Worm (Caenorhabditis elegans): ENCODE data around the gene R11G1.7.
A peak's percentile ranks its signal among the peaks of the same experiment; 100 is the strongest.

Gene R11G1.7

ce11 chrX:3693138-3693537 is 37.1 kb downstream of the R11G1.7 start, which contains the start of gene C02F12.8:
Gene C02F12.8, minus strand, starts transcription at chrX:3693238.
- TF ChIP-seq ztf-1 (GFP tag; conservative IDR thresholded peaks at IDR 0.05) (no peak), fos-1 (tag; optimal IDR thresholded peaks at IDR 0.05) (no peak), R02D3.7 (tag; optimal IDR thresholded peaks at IDR 0.05) (no peak), Y55F3AM.14 (GFP tag; optimal IDR thresholded peaks at IDR 0.05) (no peak), lin-39 (tag; optimal IDR thresholded peaks at IDR 0.05) (no peak), skn-1 (tag; optimal IDR thresholded peaks at IDR 0.05) (no peak), ceh-82 (tag; optimal IDR thresholded peaks at IDR 0.05) (no peak), nhr-21 (tag; optimal IDR thresholded peaks at IDR 0.05) (no peak), ama-1 (optimal IDR thresholded peaks at IDR 0.05) (no peak), nhr-237 (tag; optimal IDR thresholded peaks at IDR 0.05) (no peak), unc-62 (GFP tag; optimal IDR thresholded peaks at IDR 0.05) (no peak), mab-5 (tag; optimal IDR thresholded peaks at IDR 0.05) (no peak), dmd-4 (tag; optimal IDR thresholded peaks at IDR 0.05) (no peak), elt-1 (tag; optimal IDR thresholded peaks at IDR 0.05) (no peak), sma-3 (GFP tag; optimal IDR thresholded peaks at IDR 0.05) (no peak), zag-1 (tag; optimal IDR thresholded peaks at IDR 0.05) (no peak), sem-4 (tag; optimal IDR thresholded peaks at IDR 0.05) (no peak)

DNA sequence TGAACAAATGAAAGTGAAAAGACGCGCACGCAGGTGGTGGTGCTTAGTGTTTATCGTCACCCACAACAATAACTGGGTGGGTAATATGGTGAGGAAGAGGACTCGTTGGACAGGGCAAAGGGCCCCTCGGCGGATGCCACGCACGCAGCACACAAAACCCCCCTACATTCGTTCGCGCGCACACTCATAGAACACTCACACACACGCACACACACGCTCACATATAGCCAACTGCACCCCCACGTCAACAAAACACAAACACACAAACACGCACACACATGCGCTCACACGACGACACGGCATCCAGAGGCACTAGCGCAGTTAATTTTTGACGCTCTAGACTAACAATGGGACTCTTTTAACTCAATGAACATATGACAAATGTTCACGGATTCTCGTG is 38.1 kb downstream of the R11G1.7 start:
- TF ChIP-seq peb-1 (tag; optimal IDR thresholded peaks at IDR 0.05): no peak
- no peak for TF ChIP-seq lin-39 (tag; optimal IDR thresholded peaks at IDR 0.05)
- TF ChIP-seq nhr-77 (tag; optimal IDR thresholded peaks at IDR 0.05): no peak
- TF ChIP-seq R02D3.7 (tag; optimal IDR thresholded peaks at IDR 0.05): no peak
- no peak for TF ChIP-seq ztf-4 (tag; optimal IDR thresholded peaks at IDR 0.05)
- TF ChIP-seq snpc-4 (tag; optimal IDR thresholded peaks at IDR 0.05): no peak
- peak; percentile 65 for TF ChIP-seq C34F6.9 (tag; optimal IDR thresholded peaks at IDR 0.05)
- TF ChIP-seq nhr-23 (tag; optimal IDR thresholded peaks at IDR 0.05): no peak
- no peak for TF ChIP-seq nhr-237 (tag; optimal IDR thresholded peaks at IDR 0.05)
- TF ChIP-seq nhr-12 (tag; optimal IDR thresholded peaks at IDR 0.05): no peak
- TF ChIP-seq nhr-10 (tag; optimal IDR thresholded peaks at IDR 0.05): no peak
- TF ChIP-seq mdl-1 (tag; optimal IDR thresholded peaks at IDR 0.05): peak in 1 of 2 experiments; percentile 32
- TF ChIP-seq nhr-6 (tag; optimal IDR thresholded peaks at IDR 0.05): no peak
- TF ChIP-seq zag-1 (tag; optimal IDR thresholded peaks at IDR 0.05): peak; percentile 54
- peak; percentile 22 for TF ChIP-seq egl-27 (tag; optimal IDR thresholded peaks at IDR 0.05)
- no peak for TF ChIP-seq nhr-11 (tag; optimal IDR thresholded peaks at IDR 0.05)
- peak; percentile 65 for TF ChIP-seq F13H6.1 (tag; optimal IDR thresholded peaks at IDR 0.05)
- peak in 1 of 2 experiments; percentile 53 for TF ChIP-seq lsy-2 (tag; optimal IDR thresholded peaks at IDR 0.05)
- no peak for TF ChIP-seq unc-62 (GFP tag; optimal IDR thresholded peaks at IDR 0.05)
- TF ChIP-seq nhr-129 (tag; optimal IDR thresholded peaks at IDR 0.05): peak; percentile 85
- no peak for TF ChIP-seq gmeb-1 (tag; optimal IDR thresholded peaks at IDR 0.05)
- TF ChIP-seq ceh-82 (tag; optimal IDR thresholded peaks at IDR 0.05): no peak
- TF ChIP-seq nhr-21 (tag; optimal IDR thresholded peaks at IDR 0.05): no peak
- no peak for TF ChIP-seq nhr-25 (tag; optimal IDR thresholded peaks at IDR 0.05)
- no peak for TF ChIP-seq lin-13 (GFP tag; optimal IDR thresholded peaks at IDR 0.05)
- no peak for TF ChIP-seq skn-1 (tag; optimal IDR thresholded peaks at IDR 0.05)
- peak; percentile 14 for TF ChIP-seq sma-9 (GFP tag; optimal IDR thresholded peaks at IDR 0.05)
- no peak for TF ChIP-seq sma-9 (tag; optimal IDR thresholded peaks at IDR 0.05)
- TF ChIP-seq sma-3 (GFP tag; optimal IDR thresholded peaks at IDR 0.05): no peak
- no peak for TF ChIP-seq blmp-1 (tag; optimal IDR thresholded peaks at IDR 0.05; ENCODE audit: insufficient read depth)
- TF ChIP-seq ceh-16 (tag; optimal IDR thresholded peaks at IDR 0.05): no peak
- TF ChIP-seq unc-55 (GFP tag; optimal IDR thresholded peaks at IDR 0.05): peak; percentile 60
- TF ChIP-seq dmd-4 (tag; optimal IDR thresholded peaks at IDR 0.05): no peak
- TF ChIP-seq crh-2 (tag; optimal IDR thresholded peaks at IDR 0.05): peak; percentile 88
- peak; percentile 39 for TF ChIP-seq sem-4 (tag; optimal IDR thresholded peaks at IDR 0.05)
- no peak for TF ChIP-seq elt-1 (tag; optimal IDR thresholded peaks at IDR 0.05)
- peak; percentile 17 for TF ChIP-seq lin-11 (tag; optimal IDR thresholded peaks at IDR 0.05)
- TF ChIP-seq ama-1 (optimal IDR thresholded peaks at IDR 0.05): no peak
- TF ChIP-seq Y55F3AM.14 (GFP tag; optimal IDR thresholded peaks at IDR 0.05): no peak
- TF ChIP-seq alr-1 (tag; optimal IDR thresholded peaks at IDR 0.05): no peak
